Fruit fly (Drosophila melanogaster) whole organism, embryonic: ENCODE measurements around the gene CG12560.

Source experiments
- Jarid2 ChIP-seq: fragments of 200-800 bp; sonication (Bioruptor generic); optimal IDR thresholded peaks from 3 replicates; lab custom pipeline; 2017; ENCODE audit warnings: mild to moderate bottlenecking, missing biosample characterization, missing genetic modification reagents, missing genetic modification characterization
- Max ChIP-seq: fragments of 200-800 bp; sonication (Bioruptor generic); optimal IDR thresholded peaks from 2 replicates; lab custom pipeline; 2016; ENCODE audit warnings: missing biosample characterization, mild to moderate bottlenecking, missing genetic modification characterization
- en ChIP-seq: fragments of 200-800 bp; sonication (Bioruptor generic); optimal IDR thresholded peaks from 2 replicates; lab custom pipeline; 2016; ENCODE audit warnings: missing biosample characterization, missing genetic modification characterization
- gro ChIP-seq: fragments of 200-800 bp; sonication (Bioruptor generic); optimal IDR thresholded peaks from 2 replicates; lab custom pipeline; 2016; ENCODE audit warnings: missing biosample characterization, missing genetic modification characterization
- so ChIP-seq: fragments of 200-800 bp; sonication (Bioruptor generic); IDR thresholded peaks from 3 replicates; pipeline ENCODE4 v1.3.6; 2022; ENCODE audit warnings: missing biosample characterization, missing genetic modification characterization

The CG12560 gene

dm6 chr2L:7960581-7961530, 48.4 kb downstream of the CG12560 start (continued):
- TF ChIP-seq Max (GFP tag; lab: Kevin White, UChicago), result peak; percentile 43
- TF ChIP-seq so (GFP tag; lab: Robert Waterston, UW), result no peak
- TF ChIP-seq Jarid2 (GFP tag; lab: Kevin White, UChicago), result peak; percentile 30
- no peak for TF ChIP-seq en
- TF ChIP-seq gro (GFP tag; lab: Kevin White, UChicago), result peak; percentile 12
